Worm (Caenorhabditis elegans): ENCODE measurements around the gene T24E12.10.
"Not testable (repeated sequence)": the region's sequence is repeated elsewhere in the genome, so short reads cannot be mapped to it uniquely, and the experiment has no call there.

The T24E12.10 gene

ce11 chrII:3773130-3773529 is at the start of gene T24E12.10:
Gene T24E12.10 (minus strand): TSS chrII:3773230.
- no peak for TF ChIP-seq unc-62 (GFP tag; optimal IDR thresholded peaks at IDR 0.05)

- TF ChIP-seq unc-62 (GFP tag; optimal IDR thresholded peaks at IDR 0.05), result no peak
These were observed 48.2 kb upstream of the T24E12.10 start, which contains the start of gene F54D10.7 for ce11 chrII:3821248-3821647. Gene F54D10.7 (minus strand): TSS chrII:3821296.

ce11 chrII:3816251-3816849 is 43.3 kb upstream of the T24E12.10 start, which contains the start of gene fbxa-24:
Gene fbxa-24 (plus strand): TSS chrII:3816526.
- not testable (repeated sequence) for TF ChIP-seq unc-62 (GFP tag; optimal IDR thresholded peaks at IDR 0.05)

- no peak for TF ChIP-seq unc-62 (GFP tag; optimal IDR thresholded peaks at IDR 0.05)
These were observed 42.6 kb upstream of the T24E12.10 start for ce11 chrII:3815445-3816208.

ce11 chrII:3811816-3812332 is 38.8 kb upstream of the T24E12.10 start, which contains the start of gene lido-15:
Gene lido-15 (plus strand): TSS chrII:3812282.
- TF ChIP-seq unc-62 (GFP tag; optimal IDR thresholded peaks at IDR 0.05), result no peak

ce11 chrII:3810550-3810949 is 37.5 kb upstream of the T24E12.10 start:
- no peak for TF ChIP-seq unc-62 (GFP tag; optimal IDR thresholded peaks at IDR 0.05)

- TF ChIP-seq unc-62 (GFP tag; optimal IDR thresholded peaks at IDR 0.05), result no peak
These were observed 35.6 kb upstream of the T24E12.10 start for ce11 chrII:3808643-3809042.

- TF ChIP-seq unc-62 (GFP tag; optimal IDR thresholded peaks at IDR 0.05), result no peak
These were observed 35.1 kb upstream of the T24E12.10 start, which contains the start of gene F54D10.5 for ce11 chrII:3808104-3808503. Gene F54D10.5 (minus strand): TSS chrII:3808177.

- TF ChIP-seq unc-62 (GFP tag; optimal IDR thresholded peaks at IDR 0.05), result no peak
These were observed 33.9 kb upstream of the T24E12.10 start, which contains the start of gene F54D10.4 for ce11 chrII:3806964-3807363. Gene F54D10.4 (minus strand): TSS chrII:3807064.

- no peak for TF ChIP-seq unc-62 (GFP tag; optimal IDR thresholded peaks at IDR 0.05)
These were observed 32.5 kb upstream of the T24E12.10 start for ce11 chrII:3805518-3805917.

- TF ChIP-seq unc-62 (GFP tag; optimal IDR thresholded peaks at IDR 0.05), result no peak
These were observed 30.2 kb upstream of the T24E12.10 start, which contains the start of gene ins-32 for ce11 chrII:3803219-3803618. Gene ins-32 (minus strand): TSS chrII:3803319.

ce11 chrII:3795323-3795722 is 22.3 kb upstream of the T24E12.10 start, which contains the start of gene Y8A9A.2:
Gene Y8A9A.2 (plus strand): TSS chrII:3795623.
- TF ChIP-seq unc-62 (GFP tag; optimal IDR thresholded peaks at IDR 0.05), result no peak

- no peak for TF ChIP-seq unc-62 (GFP tag; optimal IDR thresholded peaks at IDR 0.05)
These were observed 20.3 kb upstream of the T24E12.10 start, which contains the start of gene fbxb-99 for ce11 chrII:3793336-3793735. Gene fbxb-99 (minus strand): TSS chrII:3793436.

ce11 chrII:3788356-3788962 is 15.4 kb upstream of the T24E12.10 start:
- TF ChIP-seq unc-62 (GFP tag; optimal IDR thresholded peaks at IDR 0.05), result no peak

ce11 chrII:3787151-3787550 is 14.1 kb upstream of the T24E12.10 start, which contains the start of gene T24E12.13:
Gene T24E12.13 (plus strand): TSS chrII:3787451.
- no peak for TF ChIP-seq unc-62 (GFP tag; optimal IDR thresholded peaks at IDR 0.05)

- TF ChIP-seq unc-62 (GFP tag; optimal IDR thresholded peaks at IDR 0.05), result no peak
These were observed 13.5 kb upstream of the T24E12.10 start for ce11 chrII:3786538-3786937.

All from whole organism, dauer.